Worm (Caenorhabditis elegans) whole organism, mixed stage, embryonic: ENCODE data around the gene str-250.

Experiments used
- M03D4.4 ChIP-seq: sonication (generic microtip); optimal IDR thresholded peaks from 2 replicates; lab custom pipeline; 2017; ENCODE audit warnings: mild to moderate bottlenecking, missing genetic modification characterization, missing compliant biosample characterization
- bed-3 ChIP-seq: fragments of 200-800 bp; sonication (Bioruptor generic); optimal IDR thresholded peaks from 3 replicates; lab custom pipeline; 2018; ENCODE audit warnings: mild to moderate bottlenecking, missing genetic modification characterization, moderate library complexity, missing compliant biosample characterization
- blmp-1 ChIP-seq: fragments of 150-350 bp; optimal IDR thresholded peaks from 2 replicates; lab custom pipeline; 2014; ENCODE audit warnings: missing biosample characterization, missing genetic modification characterization
- ceh-39 ChIP-seq: fragments of 150-350 bp; optimal IDR thresholded peaks from 2 replicates; lab custom pipeline; 2014; ENCODE audit warnings: missing biosample characterization, missing genetic modification characterization
- ceh-43 ChIP-seq: fragments of 200-800 bp; sonication (Bioruptor generic); optimal IDR thresholded peaks from 2 replicates; lab custom pipeline; 2018; ENCODE audit warnings: mild to moderate bottlenecking, missing genetic modification characterization, moderate library complexity, missing compliant biosample characterization
- ceh-83 ChIP-seq: fragments of 200-800 bp; sonication (Bioruptor generic); optimal IDR thresholded peaks from 2 replicates; lab custom pipeline; 2018; ENCODE audit warnings: mild to moderate bottlenecking, missing genetic modification characterization, missing compliant biosample characterization
- elt-1 ChIP-seq: sonication (generic microtip); optimal IDR thresholded peaks from 2 replicates; lab custom pipeline; 2017; ENCODE audit warnings: missing genetic modification characterization, mild to moderate bottlenecking, missing compliant biosample characterization, antibody characterized with exemption, moderate library complexity, borderline replicate concordance; ENCODE audit not compliant: insufficient read depth
- elt-3 ChIP-seq: fragments of 150-350 bp; optimal IDR thresholded peaks from 2 replicates; lab custom pipeline; 2014; ENCODE audit warnings: missing biosample characterization, missing genetic modification characterization
- flh-1 ChIP-seq: fragments of 200-800 bp; sonication (Bioruptor generic); optimal IDR thresholded peaks from 2 replicates; lab custom pipeline; 2018; ENCODE audit warnings: mild to moderate bottlenecking, missing genetic modification characterization, moderate library complexity, missing compliant biosample characterization
- ham-2 ChIP-seq: fragments of 200-800 bp; sonication (Bioruptor generic); optimal IDR thresholded peaks from 2 replicates; lab custom pipeline; 2018; ENCODE audit warnings: mild to moderate bottlenecking, missing genetic modification characterization, missing compliant biosample characterization
- hlh-1 ChIP-seq: fragments of 150-350 bp; optimal IDR thresholded peaks from 2 replicates; lab custom pipeline; 2014; ENCODE audit warnings: missing biosample characterization, missing genetic modification reagents, missing genetic modification characterization
- lin-13 ChIP-seq: fragments of 150-350 bp; optimal IDR thresholded peaks from 2 replicates; lab custom pipeline; 2014; ENCODE audit warnings: missing biosample characterization, missing genetic modification characterization
- lin-32 ChIP-seq: fragments of 200-800 bp; sonication (Bioruptor generic); optimal IDR thresholded peaks from 2 replicates; lab custom pipeline; 2018; ENCODE audit warnings: mild to moderate bottlenecking, missing genetic modification characterization, missing compliant biosample characterization
- lsy-2 ChIP-seq: fragments of 150-350 bp; optimal IDR thresholded peaks from 2 replicates; lab custom pipeline; 2014; ENCODE audit warnings: missing biosample characterization, missing genetic modification characterization
- mab-5 ChIP-seq: fragments of 150-350 bp; optimal IDR thresholded peaks from 2 replicates; lab custom pipeline; 2014; ENCODE audit warnings: missing biosample characterization, missing genetic modification characterization
- mls-2 ChIP-seq: sonication (generic microtip); optimal IDR thresholded peaks from 2 replicates; lab custom pipeline; 2016; ENCODE audit warnings: mild to moderate bottlenecking, missing genetic modification characterization, moderate library complexity, missing compliant biosample characterization
- nhr-12 ChIP-seq: fragments of 150-350 bp; optimal IDR thresholded peaks from 2 replicates; lab custom pipeline; 2014; ENCODE audit warnings: missing biosample characterization, missing genetic modification characterization
- nhr-2 ChIP-seq: fragments of 150-350 bp; optimal IDR thresholded peaks from 2 replicates; lab custom pipeline; 2014; ENCODE audit warnings: missing biosample characterization, missing genetic modification characterization
- nhr-237 ChIP-seq: fragments of 150-350 bp; optimal IDR thresholded peaks from 2 replicates; lab custom pipeline; 2014; ENCODE audit warnings: missing biosample characterization, missing genetic modification characterization
- nhr-28 ChIP-seq: fragments of 150-350 bp; optimal IDR thresholded peaks from 2 replicates; lab custom pipeline; 2014; ENCODE audit warnings: missing biosample characterization, missing genetic modification characterization
- nhr-76 ChIP-seq: sonication (generic microtip); optimal IDR thresholded peaks from 2 replicates; lab custom pipeline; 2017; ENCODE audit warnings: missing biosample characterization, missing genetic modification characterization
- pha-4 ChIP-seq: fragments of 150-350 bp; optimal IDR thresholded peaks from 2 replicates; lab custom pipeline; 2018; ENCODE audit warnings: missing biosample characterization, missing genetic modification reagents, missing genetic modification characterization
- sem-2 ChIP-seq: fragments of 200-800 bp; sonication (Bioruptor generic); optimal IDR thresholded peaks from 2 replicates; lab custom pipeline; 2018; ENCODE audit warnings: mild to moderate bottlenecking, missing genetic modification characterization, missing compliant biosample characterization
- sptf-1 ChIP-seq: sonication (generic microtip); optimal IDR thresholded peaks from 2 replicates; lab custom pipeline; 2017; ENCODE audit warnings: mild to moderate bottlenecking, missing genetic modification characterization, moderate library complexity, missing compliant biosample characterization
- tbx-8 ChIP-seq: fragments of 200-800 bp; sonication (Bioruptor generic); optimal IDR thresholded peaks from 2 replicates; lab custom pipeline; 2018; ENCODE audit warnings: mild to moderate bottlenecking, missing genetic modification characterization, moderate library complexity, missing compliant biosample characterization
- unc-120 ChIP-seq: sonication (generic microtip); optimal IDR thresholded peaks from 2 replicates; lab custom pipeline; 2017; ENCODE audit warnings: missing genetic modification characterization, missing compliant biosample characterization; ENCODE audit not compliant: poor library complexity, severe bottlenecking
- unc-39 ChIP-seq: fragments of 150-350 bp; optimal IDR thresholded peaks from 2 replicates; lab custom pipeline; 2014; ENCODE audit warnings: missing biosample characterization, missing genetic modification characterization
- unc-62 ChIP-seq: fragments of 150-350 bp; optimal IDR thresholded peaks from 2 replicates; lab custom pipeline; 2014; ENCODE audit warnings: missing biosample characterization, missing genetic modification reagents, missing genetic modification characterization
- zip-8 ChIP-seq: fragments of 150-350 bp; optimal IDR thresholded peaks from 2 replicates; lab custom pipeline; 2014; ENCODE audit warnings: missing biosample characterization, missing genetic modification characterization
- ztf-11 ChIP-seq: fragments of 150-350 bp; optimal IDR thresholded peaks from 2 replicates; lab custom pipeline; 2014; ENCODE audit warnings: missing biosample characterization, missing genetic modification characterization

The str-250 gene

ce11 chrV:13923851-13924250 is 5.4 kb downstream of the str-250 start, which contains the start of gene srxa-11:
srxa-11 (plus strand) TSS chrV:13924151.
- TF ChIP-seq ham-2 (GFP tag; lab: Kevin White, UChicago) (no peak), hlh-1 (tag; lab: Kevin White, UChicago) (no peak), zip-8 (tag; lab: Kevin White, UChicago) (no peak), sem-2 (no peak), flh-1 (GFP tag; lab: Kevin White, UChicago) (no peak), lsy-2 (tag; lab: Kevin White, UChicago) (no peak), M03D4.4 (no peak)

DNA sequence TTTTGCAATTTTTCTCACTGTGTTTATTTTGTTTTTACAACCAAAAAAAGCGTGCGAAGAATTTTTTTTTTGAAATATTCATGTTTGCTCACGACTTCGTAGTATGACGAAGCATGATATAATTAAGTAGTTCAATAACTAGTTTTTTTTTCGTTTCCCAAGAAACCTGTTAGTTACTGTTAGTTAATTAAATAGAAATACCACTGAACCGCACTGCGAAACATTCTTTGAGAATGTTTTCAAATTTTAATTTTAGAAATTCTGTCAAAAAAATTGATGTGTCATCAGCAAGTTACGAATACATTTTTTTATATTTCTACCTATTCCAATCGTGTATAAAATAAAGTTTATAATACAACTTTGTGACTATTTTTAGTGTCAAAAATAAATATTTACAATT is 8.0 kb downstream of the str-250 start, which contains the start of gene srxa-12:
srxa-12 (plus strand) TSS at position 301 of the 400 bp plus-strand sequence.
- TF ChIP-seq unc-120 (tag; lab: Kevin White, UChicago), result no peak
- no peak for TF ChIP-seq elt-1 (tag; lab: Kevin White, UChicago)
- TF ChIP-seq tbx-8 (GFP tag; lab: Kevin White, UChicago), result no peak
- no peak for TF ChIP-seq bed-3
- no peak for TF ChIP-seq nhr-12
- no peak for TF ChIP-seq blmp-1

DNA sequence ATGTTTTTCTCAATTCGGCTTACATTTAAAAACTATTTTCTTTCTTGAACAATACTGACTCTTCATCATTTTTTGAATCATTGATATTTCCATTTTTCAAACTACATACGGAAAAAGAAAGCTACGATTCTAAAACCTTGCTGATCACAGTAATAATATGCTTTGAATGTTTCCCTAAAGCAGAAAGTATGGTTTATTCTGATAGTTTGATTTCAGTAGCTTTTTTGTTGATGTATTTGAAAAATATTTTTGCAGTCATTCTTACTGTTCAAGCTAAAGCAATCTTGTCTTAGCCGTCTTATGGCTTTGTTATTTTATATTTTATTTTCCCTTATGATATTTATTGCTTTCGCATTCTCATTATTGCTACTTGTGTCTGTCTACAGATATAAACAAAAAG is 11.1 kb downstream of the str-250 start, which contains the start of gene srxa-13:
srxa-13 (plus strand) TSS at position 301 of the 400 bp plus-strand sequence.
- TF ChIP-seq ztf-11 (tag; lab: Kevin White, UChicago) (no peak), M03D4.4 (no peak), pha-4 (tag; lab: Kevin White, UChicago) (no peak), unc-120 (tag; lab: Kevin White, UChicago) (no peak), lsy-2 (tag; lab: Kevin White, UChicago) (no peak), lin-32 (GFP tag; lab: Kevin White, UChicago) (no peak), ceh-83 (GFP tag; lab: Kevin White, UChicago) (no peak), sem-2 (no peak), ceh-39 (tag; lab: Kevin White, UChicago) (no peak), ham-2 (GFP tag; lab: Kevin White, UChicago) (no peak), nhr-76 (tag; lab: Kevin White, UChicago) (no peak), unc-39 (tag; lab: Kevin White, UChicago) (no peak), ceh-43 (GFP tag; lab: Kevin White, UChicago) (no peak), hlh-1 (tag; lab: Kevin White, UChicago) (no peak), mls-2 (tag; lab: Kevin White, UChicago) (no peak), nhr-237 (tag; lab: Kevin White, UChicago) (no peak), nhr-2 (tag; lab: Kevin White, UChicago) (no peak)

DNA sequence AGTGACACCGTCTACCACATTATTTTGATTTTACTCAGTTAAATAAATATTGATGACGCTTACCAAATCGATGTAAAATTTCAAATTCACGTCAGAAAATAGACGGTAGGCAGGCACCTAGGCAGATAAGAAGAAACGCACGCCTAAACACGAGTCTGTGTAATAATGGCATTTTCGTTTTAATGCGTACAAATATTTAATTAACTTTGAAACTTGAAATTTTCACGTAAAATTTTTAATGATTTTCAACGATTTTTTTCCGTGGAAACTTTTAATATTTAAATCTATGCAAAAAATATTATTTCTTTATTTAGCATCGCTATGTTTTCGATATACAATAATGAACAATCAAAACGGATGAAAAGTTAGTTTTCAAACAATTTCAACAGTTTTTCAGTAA is 12.8 kb downstream of the str-250 start, which contains the start of gene C06B3.16:
C06B3.16 (plus strand) TSS at position 301 of the 400 bp plus-strand sequence.
- TF ChIP-seq unc-62 (GFP tag; lab: Kevin White, UChicago) (no peak), M03D4.4 (no peak), zip-8 (tag; lab: Kevin White, UChicago) (no peak), ztf-11 (tag; lab: Kevin White, UChicago) (no peak), nhr-76 (tag; lab: Kevin White, UChicago) (no peak), sem-2 (no peak), nhr-28 (no peak), sptf-1 (no peak), bed-3 (no peak), lin-32 (GFP tag; lab: Kevin White, UChicago) (no peak), lin-13 (no peak), mls-2 (tag; lab: Kevin White, UChicago) (no peak), unc-120 (tag; lab: Kevin White, UChicago) (no peak), hlh-1 (tag; lab: Kevin White, UChicago) (no peak), pha-4 (tag; lab: Kevin White, UChicago) (no peak), ceh-43 (GFP tag; lab: Kevin White, UChicago) (no peak), flh-1 (GFP tag; lab: Kevin White, UChicago) (no peak), mab-5 (tag; lab: Kevin White, UChicago) (no peak), elt-1 (tag; lab: Kevin White, UChicago) (no peak), tbx-8 (GFP tag; lab: Kevin White, UChicago) (no peak)

- TF ChIP-seq elt-1 (tag; lab: Kevin White, UChicago), result no peak
- TF ChIP-seq M03D4.4, result no peak
- TF ChIP-seq elt-3 (tag; lab: Kevin White, UChicago), result no peak
- no peak for TF ChIP-seq nhr-12
These were observed 13.5 kb downstream of the str-250 start for ce11 chrV:13931952-13932351.
